Fruit fly (Drosophila melanogaster): ENCODE data around the gene RanGAP.

RanGAP gene

dm6 chr2L:19413118-19413893, 28.5 kb upstream of the RanGAP start:
- TF ChIP-seq ttk (optimal IDR thresholded peaks at IDR 0.05) (no peak), psq (optimal IDR thresholded peaks at IDR 0.05) (no peak), h (optimal IDR thresholded peaks at IDR 0.05) (no peak), Sin3A (optimal IDR thresholded peaks at IDR 0.05) (no peak), Myc (optimal IDR thresholded peaks at IDR 0.05) (no peak), insv (optimal IDR thresholded peaks at IDR 0.05) (no peak)

- TF ChIP-seq ttk (optimal IDR thresholded peaks at IDR 0.05) (no peak), Myc (optimal IDR thresholded peaks at IDR 0.05) (no peak), psq (optimal IDR thresholded peaks at IDR 0.05) (no peak), insv (optimal IDR thresholded peaks at IDR 0.05) (no peak), Sin3A (optimal IDR thresholded peaks at IDR 0.05) (no peak), h (optimal IDR thresholded peaks at IDR 0.05) (no peak)
These were observed 27.5 kb upstream of the RanGAP start for dm6 chr2L:19414233-19414749.

dm6 chr2L:19415133-19415532, 26.6 kb upstream of the RanGAP start:
- TF ChIP-seq h (optimal IDR thresholded peaks at IDR 0.05) (no peak), Sin3A (optimal IDR thresholded peaks at IDR 0.05) (no peak)

- TF ChIP-seq insv (optimal IDR thresholded peaks at IDR 0.05) (no peak), Myc (optimal IDR thresholded peaks at IDR 0.05) (no peak), psq (optimal IDR thresholded peaks at IDR 0.05) (no peak), ttk (optimal IDR thresholded peaks at IDR 0.05) (no peak)
These were observed 25.9 kb upstream of the RanGAP start for dm6 chr2L:19415859-19416258.

dm6 chr2L:19416602-19417497, 24.9 kb upstream of the RanGAP start, which contains the start of gene Lectin-galC1:
TSS of gene Lectin-galC1 (plus strand) at chr2L:19417447.
- no peak for TF ChIP-seq ttk (optimal IDR thresholded peaks at IDR 0.05)
- no peak for TF ChIP-seq psq (optimal IDR thresholded peaks at IDR 0.05)
- no peak for TF ChIP-seq h (optimal IDR thresholded peaks at IDR 0.05)
- TF ChIP-seq Myc (optimal IDR thresholded peaks at IDR 0.05) = no peak
- TF ChIP-seq Sin3A (optimal IDR thresholded peaks at IDR 0.05) = no peak
- TF ChIP-seq insv (optimal IDR thresholded peaks at IDR 0.05) = no peak

- TF ChIP-seq h (optimal IDR thresholded peaks at IDR 0.05) = no peak
- TF ChIP-seq ttk (optimal IDR thresholded peaks at IDR 0.05) = no peak
- TF ChIP-seq Sin3A (optimal IDR thresholded peaks at IDR 0.05) = no peak
- no peak for TF ChIP-seq psq (optimal IDR thresholded peaks at IDR 0.05)
- no peak for TF ChIP-seq Myc (optimal IDR thresholded peaks at IDR 0.05)
- TF ChIP-seq insv (optimal IDR thresholded peaks at IDR 0.05) = no peak
These were observed 23.7 kb upstream of the RanGAP start, which contains the start of gene lectin-37Da for dm6 chr2L:19418017-19418416. TSS of gene lectin-37Da (plus strand) at chr2L:19418317.

dm6 chr2L:19418872-19419271, 22.9 kb upstream of the RanGAP start, which contains the start of gene lectin-37Db:
TSS of gene lectin-37Db (plus strand) at chr2L:19419075.
- TF ChIP-seq ttk (optimal IDR thresholded peaks at IDR 0.05) = no peak

- TF ChIP-seq psq (optimal IDR thresholded peaks at IDR 0.05) (no peak), h (optimal IDR thresholded peaks at IDR 0.05) (no peak), insv (optimal IDR thresholded peaks at IDR 0.05) (no peak)
These were observed 20.2 kb upstream of the RanGAP start for dm6 chr2L:19421573-19421972.

dm6 chr2L:19422642-19423041, 19.1 kb upstream of the RanGAP start:
- TF ChIP-seq ttk (optimal IDR thresholded peaks at IDR 0.05) (no peak), Sin3A (optimal IDR thresholded peaks at IDR 0.05) (no peak), h (optimal IDR thresholded peaks at IDR 0.05) (no peak), Myc (optimal IDR thresholded peaks at IDR 0.05) (no peak), psq (optimal IDR thresholded peaks at IDR 0.05) (no peak), insv (optimal IDR thresholded peaks at IDR 0.05) (no peak)

- TF ChIP-seq psq (optimal IDR thresholded peaks at IDR 0.05) = no peak
- TF ChIP-seq insv (optimal IDR thresholded peaks at IDR 0.05) = no peak
- no peak for TF ChIP-seq ttk (optimal IDR thresholded peaks at IDR 0.05)
These were observed 18.2 kb upstream of the RanGAP start, which contains the start of the genes Alp12 and CG13085 for dm6 chr2L:19423467-19424122. TSS of gene Alp12 (plus strand) at chr2L:19424050. TSS of gene CG13085 (plus strand) at chr2L:19424050.

- TF ChIP-seq Myc (optimal IDR thresholded peaks at IDR 0.05) (no peak), psq (optimal IDR thresholded peaks at IDR 0.05) (no peak)
These were observed 17.4 kb upstream of the RanGAP start for dm6 chr2L:19424307-19424902.

dm6 chr2L:19425105-19425504, 16.7 kb upstream of the RanGAP start:
- no peak for TF ChIP-seq Myc (optimal IDR thresholded peaks at IDR 0.05)
- no peak for TF ChIP-seq insv (optimal IDR thresholded peaks at IDR 0.05)
- no peak for TF ChIP-seq psq (optimal IDR thresholded peaks at IDR 0.05)
- no peak for TF ChIP-seq Sin3A (optimal IDR thresholded peaks at IDR 0.05)
- no peak for TF ChIP-seq h (optimal IDR thresholded peaks at IDR 0.05)
- TF ChIP-seq ttk (optimal IDR thresholded peaks at IDR 0.05) = no peak
